Fruit fly (Drosophila melanogaster) whole organism, embryonic: ENCODE results near the gene CG6230.

Experiments
- Adf1 ChIP-seq: fragments of 200-800 bp; sonication (Bioruptor generic); IDR thresholded peaks from 2 replicates; pipeline ENCODE4 v1.3.6; 2022; ENCODE audit warnings: missing biosample characterization, missing genetic modification characterization
- Aef1 ChIP-seq: fragments of 200-800 bp; sonication (Bioruptor generic); IDR thresholded peaks from 3 replicates; pipeline ENCODE4 v1.3.6; 2022; ENCODE audit warnings: missing biosample characterization, missing genetic modification characterization
- B-H2 ChIP-seq: fragments of 200-800 bp; sonication (Bioruptor generic); optimal IDR thresholded peaks from 2 replicates; lab custom pipeline; 2018; ENCODE audit warnings: missing biosample characterization, mild to moderate bottlenecking, missing genetic modification characterization
- BEAF-32 ChIP-seq: fragments of 200-800 bp; sonication (Bioruptor generic); optimal IDR thresholded peaks from 3 replicates; lab custom pipeline; 2017; ENCODE audit warnings: missing biosample characterization, missing genetic modification characterization, mild to moderate bottlenecking, moderate library complexity, missing genetic modification reagents
- CG12391 ChIP-seq: fragments of 200-800 bp; sonication (Bioruptor generic); optimal IDR thresholded peaks from 3 replicates; lab custom pipeline; 2018; ENCODE audit warnings: missing biosample characterization, mild to moderate bottlenecking, missing genetic modification characterization, moderate library complexity
- CG13123 ChIP-seq: fragments of 200-800 bp; sonication (Bioruptor generic); optimal IDR thresholded peaks from 2 replicates; lab custom pipeline; 2016; ENCODE audit warnings: missing biosample characterization, missing genetic modification characterization
- CG13287 ChIP-seq: fragments of 200-800 bp; sonication (Bioruptor generic); IDR thresholded peaks from 2 replicates; pipeline ENCODE4 v1.3.6; 2022; ENCODE audit warnings: missing biosample characterization, missing genetic modification characterization; ENCODE audit not compliant: partially characterized antibody
- CG13424 ChIP-seq: fragments of 200-800 bp; sonication (Bioruptor generic); optimal IDR thresholded peaks from 2 replicates; lab custom pipeline; 2019; ENCODE audit warnings: missing biosample characterization, mild to moderate bottlenecking, missing genetic modification characterization, moderate library complexity
- CG18011 ChIP-seq: fragments of 200-800 bp; sonication (Bioruptor generic); optimal IDR thresholded peaks from 2 replicates; lab custom pipeline; 2017; ENCODE audit warnings: missing biosample characterization, missing genetic modification characterization, mild to moderate bottlenecking, moderate library complexity, missing genotype
- CG18619 ChIP-seq: fragments of 200-800 bp; sonication (Bioruptor generic); optimal IDR thresholded peaks from 3 replicates; lab custom pipeline; 2017; ENCODE audit warnings: missing biosample characterization, mild to moderate bottlenecking, missing genetic modification characterization
- CG2120 ChIP-seq: fragments of 200-800 bp; sonication (Bioruptor generic); optimal IDR thresholded peaks from 3 replicates; lab custom pipeline; 2016; ENCODE audit warnings: missing biosample characterization, missing genetic modification characterization
- CG30403 ChIP-seq: fragments of 200-800 bp; sonication (Bioruptor generic); optimal IDR thresholded peaks from 3 replicates; lab custom pipeline; 2016; ENCODE audit warnings: missing biosample characterization, missing genetic modification characterization
- CG31224 ChIP-seq: fragments of 200-800 bp; sonication (Bioruptor generic); IDR thresholded peaks from 2 replicates; pipeline ENCODE4 v1.3.6; 2022; ENCODE audit warnings: missing biosample characterization, missing genetic modification characterization
- CG31441 ChIP-seq: fragments of 200-800 bp; sonication (Bioruptor generic); IDR thresholded peaks from 2 replicates; pipeline ENCODE4 v1.3.6; 2022; ENCODE audit warnings: missing biosample characterization, missing genetic modification characterization
- CG3163 ChIP-seq: fragments of 200-800 bp; sonication (Bioruptor generic); optimal IDR thresholded peaks from 3 replicates; lab custom pipeline; 2016; ENCODE audit warnings: missing biosample characterization, missing genetic modification characterization
- CG6689 ChIP-seq: fragments of 200-800 bp; sonication (Bioruptor generic); IDR thresholded peaks from 2 replicates; pipeline ENCODE4 v1.3.6; 2022; ENCODE audit warnings: missing biosample characterization, missing genetic modification characterization
- CG6765 ChIP-seq: fragments of 200-800 bp; sonication (Bioruptor generic); optimal IDR thresholded peaks from 3 replicates; lab custom pipeline; 2017; ENCODE audit warnings: missing biosample characterization, mild to moderate bottlenecking, missing genetic modification characterization
- CG6791 ChIP-seq: fragments of 200-800 bp; sonication (Bioruptor generic); IDR thresholded peaks from 3 replicates; pipeline ENCODE4 v1.3.6; 2022; ENCODE audit warnings: missing biosample characterization, missing genetic modification characterization; ENCODE audit not compliant: partially characterized antibody
- CG8359 ChIP-seq: fragments of 200-800 bp; sonication (Bioruptor generic); optimal IDR thresholded peaks from 2 replicates; lab custom pipeline; 2017; ENCODE audit warnings: missing biosample characterization, mild to moderate bottlenecking, missing genetic modification characterization, borderline replicate concordance
- Dfd ChIP-seq, 2 experiments: fragments of >200 bp; optimal IDR thresholded peaks; 2 replicates each; lab custom pipeline; 2017; ENCODE audit warnings: missing biosample characterization in 2 of 2, missing genetic modification characterization in 2 of 2
- Dip2 ChIP-seq: fragments of 200-800 bp; sonication (Bioruptor generic); IDR thresholded peaks from 2 replicates; pipeline ENCODE4 v1.3.6; 2022; ENCODE audit warnings: missing biosample characterization, missing genetic modification characterization
- Dip3 ChIP-seq: fragments of 200-800 bp; sonication (Bioruptor generic); optimal IDR thresholded peaks from 3 replicates; lab custom pipeline; 2016; ENCODE audit warnings: missing biosample characterization, missing genetic modification characterization
- Doc3 ChIP-seq: fragments of 200-800 bp; sonication (Bioruptor generic); IDR thresholded peaks from 3 replicates; pipeline ENCODE4 v1.3.6; 2022; ENCODE audit warnings: missing biosample characterization, missing genetic modification characterization; ENCODE audit not compliant: partially characterized antibody
- Gsc ChIP-seq: fragments of 200-800 bp; sonication (Bioruptor generic); IDR thresholded peaks from 2 replicates; pipeline ENCODE4 v1.3.6; 2022; ENCODE audit warnings: missing biosample characterization, missing genetic modification characterization
- H15 ChIP-seq: fragments of 200-800 bp; sonication (Bioruptor generic); IDR thresholded peaks from 3 replicates; pipeline ENCODE4 v1.3.6; 2022; ENCODE audit warnings: missing biosample characterization, missing genetic modification characterization
- HLH3B ChIP-seq: fragments of 200-800 bp; sonication (Bioruptor generic); IDR thresholded peaks from 2 replicates; pipeline ENCODE4 v1.3.6; 2022; ENCODE audit warnings: missing biosample characterization, missing genetic modification characterization
- HLHmδ ChIP-seq: fragments of 200-800 bp; sonication (Bioruptor generic); optimal IDR thresholded peaks from 2 replicates; lab custom pipeline; 2018; ENCODE audit warnings: missing biosample characterization, mild to moderate bottlenecking, missing genetic modification characterization, moderate library complexity
- Opbp ChIP-seq: fragments of 200-800 bp; sonication (Bioruptor generic); IDR thresholded peaks from 3 replicates; pipeline ENCODE4 v1.3.6; 2022; ENCODE audit warnings: missing biosample characterization, missing genetic modification characterization; ENCODE audit not compliant: partially characterized antibody
- Pdp1 ChIP-seq, 2 experiments: fragments of 200-800 bp; sonication (Bioruptor generic); optimal IDR thresholded peaks; 3 replicates each; lab custom pipeline; 2016; ENCODE audit warnings: missing biosample characterization in 2 of 2, missing genetic modification characterization in 2 of 2, mild to moderate bottlenecking in 1 of 2, moderate library complexity in 1 of 2
- Tbp ChIP-seq: fragments of >200 bp; optimal IDR thresholded peaks from 2 replicates; lab custom pipeline; 2018; ENCODE audit warnings: missing biosample characterization, missing genetic modification characterization
- Trl ChIP-seq, 3 experiments: fragments of >200 bp in 2 of 3; fragments of 200-800 bp in 1 of 3; sonication (Bioruptor generic) in 1 of 3; optimal IDR thresholded peaks; 2 replicates in 1 of 3; 3 replicates in 2 of 3; lab custom pipeline; 2016 to 2017; ENCODE audit warnings: missing biosample characterization in 1 of 3, missing genetic modification characterization in 1 of 3
- bsh ChIP-seq, 2 experiments: fragments of 200-800 bp; sonication (Bioruptor generic); optimal IDR thresholded peaks; 2 replicates each; lab custom pipeline; 2017 to 2018; ENCODE audit warnings: mild to moderate bottlenecking in 2 of 2, missing biosample characterization in 2 of 2, missing genetic modification characterization in 2 of 2, moderate library complexity in 1 of 2
- cad ChIP-seq: fragments of >200 bp; optimal IDR thresholded peaks from 2 replicates; lab custom pipeline; 2017; ENCODE audit warnings: missing biosample characterization, missing genetic modification characterization
- cato ChIP-seq: fragments of 200-800 bp; sonication (Bioruptor generic); optimal IDR thresholded peaks from 2 replicates; lab custom pipeline; 2016; ENCODE audit warnings: missing biosample characterization, missing genetic modification characterization, borderline replicate concordance
- fd64A ChIP-seq: fragments of 200-800 bp; sonication (Bioruptor generic); optimal IDR thresholded peaks from 3 replicates; lab custom pipeline; 2018; ENCODE audit warnings: missing biosample characterization, mild to moderate bottlenecking, missing genetic modification characterization
- fru ChIP-seq: fragments of >200 bp; optimal IDR thresholded peaks from 2 replicates; lab custom pipeline; 2017
- insv ChIP-seq, 2 experiments: fragments of 200-800 bp; sonication (Bioruptor generic); optimal IDR thresholded peaks; 3 replicates each; lab custom pipeline; 2016 to 2018; ENCODE audit warnings: missing biosample characterization in 2 of 2, missing genetic modification characterization in 2 of 2
- jing ChIP-seq: fragments of 200-800 bp; sonication (Bioruptor generic); optimal IDR thresholded peaks from 2 replicates; lab custom pipeline; 2018; ENCODE audit warnings: missing biosample characterization, mild to moderate bottlenecking, missing genetic modification characterization
- knrl ChIP-seq: fragments of 200-800 bp; sonication (Bioruptor generic); IDR thresholded peaks from 3 replicates; pipeline ENCODE4 v1.3.6; 2022; ENCODE audit warnings: missing biosample characterization, missing genetic modification characterization; ENCODE audit not compliant: partially characterized antibody
- mld ChIP-seq: fragments of 200-800 bp; sonication (Bioruptor generic); IDR thresholded peaks from 3 replicates; pipeline ENCODE4 v1.3.6; 2022; ENCODE audit warnings: missing biosample characterization, missing genetic modification characterization; ENCODE audit not compliant: partially characterized antibody
- oc ChIP-seq: fragments of 200-800 bp; sonication (Bioruptor generic); optimal IDR thresholded peaks from 2 replicates; lab custom pipeline; 2018; ENCODE audit warnings: missing biosample characterization, mild to moderate bottlenecking, missing genetic modification characterization, moderate library complexity
- pzg ChIP-seq: fragments of 200-800 bp; sonication (Bioruptor generic); optimal IDR thresholded peaks from 3 replicates; lab custom pipeline; 2018; ENCODE audit warnings: missing biosample characterization, mild to moderate bottlenecking, missing genetic modification characterization, moderate library complexity
- rib ChIP-seq: fragments of 200-800 bp; sonication (Bioruptor generic); IDR thresholded peaks from 2 replicates; pipeline ENCODE4 v1.3.6; 2022; ENCODE audit warnings: missing biosample characterization, missing genetic modification characterization
- schlank ChIP-seq: fragments of 200-800 bp; sonication (Bioruptor generic); optimal IDR thresholded peaks from 2 replicates; lab custom pipeline; 2018; ENCODE audit warnings: missing biosample characterization, mild to moderate bottlenecking, missing genetic modification characterization
- sens ChIP-seq: fragments of 200-800 bp; sonication (Bioruptor generic); peaks from one replicate; lab custom pipeline; 2016; ENCODE audit warnings: missing biosample characterization, missing genetic modification characterization
- sim ChIP-seq: fragments of 200-800 bp; sonication (Bioruptor generic); IDR thresholded peaks from 2 replicates; pipeline ENCODE4 v1.3.6; 2022; ENCODE audit warnings: missing biosample characterization, missing genetic modification characterization
- sima ChIP-seq: fragments of 200-800 bp; sonication (Bioruptor generic); optimal IDR thresholded peaks from 2 replicates; lab custom pipeline; 2016; ENCODE audit warnings: missing biosample characterization, missing genetic modification characterization
- sug ChIP-seq: fragments of 200-800 bp; optimal IDR thresholded peaks from 2 replicates; lab custom pipeline; 2019; ENCODE audit warnings: missing biosample characterization, mild to moderate bottlenecking, missing genetic modification characterization, moderate library complexity
- tup ChIP-seq: fragments of 200-800 bp; sonication (Bioruptor generic); optimal IDR thresholded peaks from 2 replicates; lab custom pipeline; 2016; ENCODE audit warnings: missing biosample characterization, mild to moderate bottlenecking, missing genetic modification characterization, moderate library complexity
- vvl ChIP-seq: fragments of 200-800 bp; sonication (Bioruptor generic); IDR thresholded peaks from 2 replicates; pipeline ENCODE4 v1.3.6; 2022; ENCODE audit warnings: missing biosample characterization, missing genetic modification characterization

CG6230 gene

DNA sequence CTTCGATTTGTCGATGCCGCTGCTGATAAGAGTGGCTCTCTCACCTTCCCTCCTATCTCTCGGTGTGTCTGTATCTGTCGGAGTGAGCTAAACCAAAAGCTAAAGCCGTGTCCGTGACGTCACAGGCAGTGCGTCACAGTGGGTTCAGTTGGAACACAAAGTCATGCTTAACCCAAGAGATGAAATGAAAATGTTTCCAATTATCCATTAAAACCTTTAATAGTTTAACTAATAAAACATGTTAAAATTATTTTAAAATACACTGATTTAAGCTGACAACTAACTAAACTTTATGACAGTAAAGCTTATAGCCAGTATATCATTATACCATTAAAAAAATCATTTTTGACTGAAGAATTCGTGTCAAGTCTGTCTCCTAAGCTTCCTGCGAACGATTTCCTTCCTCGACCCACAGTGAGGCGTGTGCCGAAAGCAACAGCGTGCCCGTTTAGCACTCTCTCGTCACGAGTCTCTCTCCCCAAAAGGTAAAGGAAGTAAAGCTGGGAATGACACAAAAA is 7.0 kb downstream of the CG6230 start, which contains the start of gene Idua (continued):
- TF ChIP-seq schlank (peak; percentile 28), Trl (optimal IDR thresholded peaks at IDR 0.05; lab: Kevin White, UChicago) (no peak), Trl (GFP tag; optimal IDR thresholded peaks at IDR 0.05; lab: Kevin White, UChicago) (no peak), HLHmδ (GFP tag; lab: Kevin White, UChicago) (no peak), Aef1 (GFP tag; lab: Robert Waterston, UW) (peak; percentile 47; the same call in 2 of the 3 replicates), Dip3 (GFP tag; lab: Kevin White, UChicago) (peak; percentile 57), CG18619 (GFP tag; lab: Kevin White, UChicago) (peak; percentile 66), B-H2 (GFP tag; lab: Kevin White, UChicago) (peak; percentile 57), fd64A (peak; percentile 11), CG2120 (GFP tag; lab: Kevin White, UChicago) (peak; percentile 79), BEAF-32 (no peak), sim (GFP tag; lab: Robert Waterston, UW) (no peak), CG13287 (GFP tag; lab: Robert Waterston, UW) (no peak), Pdp1 (GFP tag; optimal IDR thresholded peaks at IDR 0.05; lab: Kevin White, UChicago) (peak; percentile 15 to 19), Dip2 (GFP tag; lab: Robert Waterston, UW) (no peak), vvl (GFP tag; lab: Robert Waterston, UW) (peak; percentile 50), sima (GFP tag; lab: Kevin White, UChicago) (no peak), oc (tag; lab: Kevin White, UChicago) (no peak), CG6765 (GFP tag; lab: Kevin White, UChicago) (peak; percentile 72), CG8359 (GFP tag; lab: Kevin White, UChicago) (no peak), knrl (no peak), Doc3 (GFP tag; lab: Robert Waterston, UW) (no peak), bsh (GFP tag; optimal IDR thresholded peaks at IDR 0.05; lab: Kevin White, UChicago) (peak; percentile 57 to 64), rib (GFP tag; lab: Robert Waterston, UW) (no peak), CG30403 (GFP tag; lab: Kevin White, UChicago) (peak; percentile 77), H15 (GFP tag; lab: Robert Waterston, UW) (0 out of 3 replicates have a peak, but pooled peaks have one; percentile 42), CG18011 (GFP tag; lab: Kevin White, UChicago) (peak; percentile 41), CG6791 (GFP tag; lab: Robert Waterston, UW) (no peak), CG13123 (GFP tag; lab: Kevin White, UChicago) (no peak), Tbp (GFP tag; lab: Kevin White, UChicago) (no peak), CG31441 (GFP tag; lab: Robert Waterston, UW) (no peak), sug (no peak), cad (GFP tag; lab: Kevin White, UChicago) (no peak), CG3163 (GFP tag; lab: Kevin White, UChicago) (no peak), pzg (no peak), CG6689 (GFP tag; lab: Robert Waterston, UW) (peak; percentile 74), Opbp (no peak), mld (GFP tag; lab: Robert Waterston, UW) (no peak), Dfd (GFP tag; optimal IDR thresholded peaks at IDR 0.05; lab: Kevin White, UChicago) (no peak), CG13424 (peak; percentile 85), cato (no peak), sens (GFP tag; lab: Kevin White, UChicago) (peak; percentile 90), CG12391 (tag; lab: Kevin White, UChicago) (peak; percentile 69), HLH3B (peak; percentile 60), insv (GFP tag; optimal IDR thresholded peaks at IDR 0.05; lab: Kevin White, UChicago) (peak in 1 of 2 experiments; percentile 19), jing (no peak), tup (GFP tag; lab: Kevin White, UChicago) (no peak), fru (no peak), Gsc (0 out of 2 replicates have a peak, but pooled peaks have one; percentile 7), CG31224 (GFP tag; lab: Robert Waterston, UW) (0 out of 2 replicates have a peak, but pooled peaks have one; percentile 30), Adf1 (GFP tag; lab: Robert Waterston, UW) (no peak; the same call in 1 of the 2 replicates)
